Worm (Caenorhabditis elegans): Measurements from ENCODE around the gene M60.6.

M60.6 gene

DNA sequence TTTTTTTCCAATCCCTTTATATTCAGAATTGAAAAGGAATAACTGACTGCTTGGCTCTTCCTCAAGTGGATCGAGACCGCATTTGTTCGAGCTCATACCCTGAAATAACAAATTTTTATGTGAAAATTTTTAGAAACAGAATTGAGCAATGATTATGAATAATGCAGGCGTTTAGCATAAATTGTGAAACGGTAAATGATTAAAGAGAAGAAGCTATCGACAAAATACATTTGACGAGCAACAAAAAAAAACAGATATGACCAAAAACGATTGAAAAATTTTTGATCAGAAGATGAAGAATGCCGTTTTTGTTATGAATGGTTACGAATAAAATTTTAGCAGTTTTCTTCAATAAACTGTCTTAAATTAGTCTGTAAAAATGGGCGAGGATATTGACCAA lies 48.6 kb downstream of the M60.6 start, which contains the start of gene C17H11.6:
Gene C17H11.6, minus strand, starts transcription at position 101 of the 400 bp plus-strand sequence.
- TF ChIP-seq mls-2 (tag; optimal IDR thresholded peaks at IDR 0.05), result no peak
- TF ChIP-seq blmp-1 (tag; optimal IDR thresholded peaks at IDR 0.05), result no peak
- no peak for TF ChIP-seq lsy-2 (tag; optimal IDR thresholded peaks at IDR 0.05)
- no peak for TF ChIP-seq zip-8 (tag; optimal IDR thresholded peaks at IDR 0.05)
- TF ChIP-seq unc-62 (GFP tag; optimal IDR thresholded peaks at IDR 0.05), result no peak
- TF ChIP-seq lin-32 (GFP tag; optimal IDR thresholded peaks at IDR 0.05), result no peak
- no peak for TF ChIP-seq ces-1 (GFP tag; optimal IDR thresholded peaks at IDR 0.05)
- no peak for TF ChIP-seq elt-3 (tag; optimal IDR thresholded peaks at IDR 0.05)

- TF ChIP-seq unc-120 (tag; optimal IDR thresholded peaks at IDR 0.05; ENCODE audit: poor library complexity, severe bottlenecking) (no peak), lin-32 (GFP tag; optimal IDR thresholded peaks at IDR 0.05) (no peak), mep-1 (tag; optimal IDR thresholded peaks at IDR 0.05) (no peak), mab-5 (tag; optimal IDR thresholded peaks at IDR 0.05) (no peak), ham-2 (GFP tag; optimal IDR thresholded peaks at IDR 0.05) (peak; percentile 76), sptf-1 (tag; optimal IDR thresholded peaks at IDR 0.05) (peak; percentile 54), nhr-28 (tag; optimal IDR thresholded peaks at IDR 0.05) (no peak), hlh-1 (tag; optimal IDR thresholded peaks at IDR 0.05) (peak; percentile 9), ztf-11 (tag; optimal IDR thresholded peaks at IDR 0.05) (no peak), M03D4.4 (tag; optimal IDR thresholded peaks at IDR 0.05) (peak; percentile 22), pha-4 (tag; optimal IDR thresholded peaks at IDR 0.05) (no peak), unc-39 (tag; optimal IDR thresholded peaks at IDR 0.05) (no peak), nhr-76 (tag; optimal IDR thresholded peaks at IDR 0.05) (no peak), bed-3 (GFP tag; optimal IDR thresholded peaks at IDR 0.05) (no peak), flh-1 (GFP tag; optimal IDR thresholded peaks at IDR 0.05) (no peak), elt-1 (tag; optimal IDR thresholded peaks at IDR 0.05; ENCODE audit: borderline replicate concordance, insufficient read depth) (no peak), lin-13 (tag; optimal IDR thresholded peaks at IDR 0.05) (no peak), nhr-12 (tag; optimal IDR thresholded peaks at IDR 0.05) (no peak), drap-1 (GFP tag; optimal IDR thresholded peaks at IDR 0.05) (peak; percentile 27), cnd-1 (tag; optimal IDR thresholded peaks at IDR 0.05) (no peak), elt-3 (tag; optimal IDR thresholded peaks at IDR 0.05) (no peak), ceh-43 (GFP tag; optimal IDR thresholded peaks at IDR 0.05) (no peak), nhr-237 (tag; optimal IDR thresholded peaks at IDR 0.05) (no peak), blmp-1 (tag; optimal IDR thresholded peaks at IDR 0.05) (no peak), lsy-2 (tag; optimal IDR thresholded peaks at IDR 0.05) (no peak), mls-2 (tag; optimal IDR thresholded peaks at IDR 0.05) (peak; percentile 42), tbx-8 (GFP tag; optimal IDR thresholded peaks at IDR 0.05) (no peak), ces-1 (GFP tag; optimal IDR thresholded peaks at IDR 0.05) (no peak), ceh-39 (tag; optimal IDR thresholded peaks at IDR 0.05) (no peak), snpc-4 (tag; optimal IDR thresholded peaks at IDR 0.05) (no peak), sem-2 (GFP tag; optimal IDR thresholded peaks at IDR 0.05) (no peak), nhr-2 (tag; optimal IDR thresholded peaks at IDR 0.05) (peak; percentile 14), unc-62 (GFP tag; optimal IDR thresholded peaks at IDR 0.05) (no peak), zip-8 (tag; optimal IDR thresholded peaks at IDR 0.05) (no peak), ceh-83 (GFP tag; optimal IDR thresholded peaks at IDR 0.05) (no peak)
Observed at ce11 chrX:8201210-8201609, 51.0 kb downstream of the M60.6 start.

DNA sequence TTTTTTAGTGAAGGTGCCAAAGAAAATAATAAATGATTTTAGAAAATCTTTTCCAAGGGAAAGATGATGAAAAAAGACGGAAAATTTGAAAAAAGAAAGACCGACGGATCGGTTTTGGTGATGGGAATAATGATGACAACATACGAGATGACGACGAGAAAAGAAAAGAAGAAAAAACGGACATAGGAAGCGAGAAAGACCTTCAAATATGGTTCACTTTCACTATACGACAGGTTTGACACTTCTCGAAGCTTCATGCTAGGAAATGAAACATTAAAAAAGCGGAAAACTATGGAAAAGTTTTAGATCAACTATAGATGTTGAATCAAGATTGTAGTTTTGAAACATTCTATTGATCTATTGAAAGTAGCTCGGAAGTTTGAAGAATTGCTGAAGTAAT lies 52.1 kb downstream of the M60.6 start:
- TF ChIP-seq mab-5 (tag; optimal IDR thresholded peaks at IDR 0.05), result no peak
- TF ChIP-seq nhr-12 (tag; optimal IDR thresholded peaks at IDR 0.05), result no peak
- TF ChIP-seq snpc-4 (tag; optimal IDR thresholded peaks at IDR 0.05), result no peak
- TF ChIP-seq flh-1 (GFP tag; optimal IDR thresholded peaks at IDR 0.05), result no peak
- TF ChIP-seq M03D4.4 (tag; optimal IDR thresholded peaks at IDR 0.05), result no peak
- TF ChIP-seq nhr-237 (tag; optimal IDR thresholded peaks at IDR 0.05), result no peak
- no peak for TF ChIP-seq nhr-28 (tag; optimal IDR thresholded peaks at IDR 0.05)
- TF ChIP-seq ceh-43 (GFP tag; optimal IDR thresholded peaks at IDR 0.05), result no peak
- no peak for TF ChIP-seq mls-2 (tag; optimal IDR thresholded peaks at IDR 0.05)
- no peak for TF ChIP-seq drap-1 (GFP tag; optimal IDR thresholded peaks at IDR 0.05)
- no peak for TF ChIP-seq lsy-2 (tag; optimal IDR thresholded peaks at IDR 0.05)
- no peak for TF ChIP-seq ces-1 (GFP tag; optimal IDR thresholded peaks at IDR 0.05)

Data from whole organism, mixed stage, embryonic.